Fruit fly (Drosophila melanogaster): Measurements from ENCODE around the gene CG10352.

The CG10352 gene

DNA sequence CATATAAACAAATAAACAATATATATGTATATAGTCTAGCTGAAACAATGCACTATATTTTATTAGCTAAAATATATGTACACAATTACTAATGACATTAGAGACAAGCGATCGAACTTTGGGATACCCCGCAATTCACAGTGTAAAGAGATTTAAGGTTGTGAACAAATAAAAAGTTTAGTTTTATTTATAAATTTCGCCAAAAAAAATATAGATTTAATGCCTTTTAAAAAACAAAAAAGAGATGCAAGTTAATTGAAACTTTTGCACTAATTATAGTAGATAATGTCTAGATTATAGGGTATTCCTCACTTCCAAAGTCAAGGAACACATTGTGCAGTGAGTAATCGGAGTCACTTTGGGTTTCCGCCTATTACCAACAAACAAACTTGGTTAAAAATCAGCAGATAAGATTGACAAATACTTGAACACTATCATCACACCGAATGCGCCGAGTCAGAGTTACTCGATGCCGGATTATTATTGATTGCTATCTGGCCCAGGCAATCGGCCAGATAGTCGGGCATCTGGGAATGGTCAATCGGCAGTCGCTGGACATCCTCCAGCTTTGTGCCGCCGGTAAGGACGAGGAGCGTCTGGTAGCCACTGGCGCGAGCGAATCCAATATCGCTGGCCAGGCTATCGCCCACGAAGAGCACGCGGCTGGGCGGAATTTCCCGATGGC, 1.7 kb downstream of the CG10352 start:
- TF ChIP-seq tio (GFP tag; optimal IDR thresholded peaks at IDR 0.05) (no peak), Atf6 (GFP tag; IDR thresholded peaks at IDR 0.05) (0 out of 2 replicates have a peak, but pooled peaks have one; percentile 6), lab (GFP tag; optimal IDR thresholded peaks at IDR 0.05) (no peak), Ets65A (GFP tag) (peak; percentile 69), hkb (optimal IDR thresholded peaks at IDR 0.05) (no peak), hkb (GFP tag; IDR thresholded peaks at IDR 0.05) (no peak), salm (tag; optimal IDR thresholded peaks at IDR 0.05) (no peak), mirr (GFP tag; optimal IDR thresholded peaks at IDR 0.05) (peak; percentile 30), Spps (tag; optimal IDR thresholded peaks at IDR 0.05) (no peak), abd-A (tag; optimal IDR thresholded peaks at IDR 0.05) (no peak), tna (GFP tag; IDR thresholded peaks at IDR 0.05; ENCODE audit: partially characterized antibody) (no peak), row (GFP tag; IDR thresholded peaks at IDR 0.05) (peak; percentile 73), grn (GFP tag; optimal IDR thresholded peaks at IDR 0.05) (peak; percentile 96), Kr (GFP tag; optimal IDR thresholded peaks at IDR 0.05) (no peak), CG9727 (GFP tag; optimal IDR thresholded peaks at IDR 0.05) (no peak), HLH4C (GFP tag; IDR thresholded peaks at IDR 0.05; ENCODE audit: partially characterized antibody) (no peak), exex (tag; optimal IDR thresholded peaks at IDR 0.05) (peak; percentile 64), sug (tag; optimal IDR thresholded peaks at IDR 0.05) (peak; percentile 38), D19B (GFP tag; optimal IDR thresholded peaks at IDR 0.05) (peak; percentile 95), CG10959 (GFP tag; IDR thresholded peaks at IDR 0.05) (no peak), pan (optimal IDR thresholded peaks at IDR 0.05) (no peak), pan (GFP tag; optimal IDR thresholded peaks at IDR 0.05 in 1 of 2, IDR thresholded peaks at IDR 0.05 in 1 of 2) (peak in 1 of 2 experiments; percentile 8), CG34224 (GFP tag; IDR thresholded peaks at IDR 0.05; ENCODE audit: partially characterized antibody) (no peak), Rx (GFP tag; IDR thresholded peaks at IDR 0.05) (no peak), CG8359 (GFP tag; optimal IDR thresholded peaks at IDR 0.05; ENCODE audit: borderline replicate concordance) (no peak)

DNA sequence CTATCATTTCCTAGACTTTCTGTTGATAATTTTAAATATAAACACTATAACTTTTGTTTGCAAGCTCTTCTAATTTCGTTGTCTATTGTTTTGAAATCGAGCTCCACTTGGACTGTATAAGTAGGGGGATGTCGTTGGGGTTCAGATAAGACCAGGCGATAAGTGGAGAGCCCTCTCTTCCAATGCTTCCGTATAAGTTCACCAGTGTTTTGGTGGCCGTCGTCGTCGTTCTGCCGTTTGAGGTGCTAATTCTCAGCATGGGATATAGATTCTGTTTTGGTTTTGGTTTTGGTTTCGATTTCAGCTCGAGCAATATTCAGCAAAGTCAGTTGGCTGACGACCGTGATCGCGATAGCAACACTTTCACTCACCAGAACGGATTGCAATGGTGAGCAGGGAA, 3.9 kb downstream of the CG10352 start, which contains the start of gene CG15739:
TSS of gene CG15739 (plus strand) at position 204 of the 400 bp plus-strand sequence.
- peak in 1 of 2 experiments; percentile 62 for TF ChIP-seq Eip74EF (GFP tag; optimal IDR thresholded peaks at IDR 0.05)
- peak; percentile 74 for TF ChIP-seq Med (GFP tag)
- peak; percentile 75 for TF ChIP-seq sug (tag; optimal IDR thresholded peaks at IDR 0.05)
- TF ChIP-seq CG34376 (GFP tag; optimal IDR thresholded peaks at IDR 0.05), result peak; percentile 89
- no peak for TF ChIP-seq gfzf (GFP tag; optimal IDR thresholded peaks at IDR 0.05)
- peak; percentile 73 for TF ChIP-seq grn (GFP tag; optimal IDR thresholded peaks at IDR 0.05)
- no peak for TF ChIP-seq tna (GFP tag; IDR thresholded peaks at IDR 0.05; ENCODE audit: partially characterized antibody)
- TF ChIP-seq Blimp-1 (GFP tag; optimal IDR thresholded peaks at IDR 0.05), result peak; percentile 49
- TF ChIP-seq Dref (GFP tag; IDR thresholded peaks at IDR 0.05), result 0 out of 2 replicates have a peak, but pooled peaks have one; percentile 7
- TF ChIP-seq D19B (GFP tag; optimal IDR thresholded peaks at IDR 0.05), result no peak
- no peak for TF ChIP-seq CG11247 (GFP tag; IDR thresholded peaks at IDR 0.05)

DNA sequence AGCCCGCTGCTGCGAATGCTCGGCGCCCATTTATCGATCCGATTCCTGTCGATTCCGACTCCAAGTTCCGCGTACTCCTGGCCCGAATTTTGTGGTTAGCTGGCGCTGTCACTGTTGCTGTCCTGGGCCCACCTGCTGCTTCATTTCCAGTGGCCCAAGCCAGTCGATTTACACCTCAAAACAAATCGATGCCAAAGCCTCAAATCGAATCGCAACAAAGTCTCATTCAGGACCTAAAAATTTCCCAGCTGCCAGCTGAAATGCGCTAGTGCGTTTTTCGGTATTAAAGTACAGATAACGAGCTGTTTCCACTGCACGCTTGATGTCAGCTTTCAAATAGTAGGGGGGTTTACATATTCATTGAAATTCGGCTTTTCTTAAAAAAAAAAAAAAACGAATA, 4.5 kb downstream of the CG10352 start, which contains the start of gene BORCS5:
TSS of gene BORCS5 (minus strand) at position 263 of the 400 bp plus-strand sequence.
- TF ChIP-seq slbo (GFP tag; IDR thresholded peaks at IDR 0.05) (peak; percentile 46), CG7357 (GFP tag; IDR thresholded peaks at IDR 0.05) (peak; percentile 90), az2 (GFP tag; optimal IDR thresholded peaks at IDR 0.05) (no peak), maf-S (GFP tag; optimal IDR thresholded peaks at IDR 0.05) (no peak), Sox102F (GFP tag; optimal IDR thresholded peaks at IDR 0.05) (no peak), trem (tag; optimal IDR thresholded peaks at IDR 0.05) (peak; percentile 2), sd (tag; optimal IDR thresholded peaks at IDR 0.05) (no peak), CG4424 (GFP tag; optimal IDR thresholded peaks at IDR 0.05) (no peak), pan (optimal IDR thresholded peaks at IDR 0.05) (no peak), pan (GFP tag; optimal IDR thresholded peaks at IDR 0.05 in 1 of 2, IDR thresholded peaks at IDR 0.05 in 1 of 2) (peak in 1 of 2 experiments; percentile 7), nerfin-2 (GFP tag; IDR thresholded peaks at IDR 0.05; ENCODE audit: partially characterized antibody) (no peak), bsh (GFP tag; optimal IDR thresholded peaks at IDR 0.05) (peak in 1 of 2 experiments; percentile 8), dati (GFP tag; IDR thresholded peaks at IDR 0.05) (no peak), ab (GFP tag; optimal IDR thresholded peaks at IDR 0.05) (no peak), HLH3B (GFP tag; IDR thresholded peaks at IDR 0.05) (no peak), grn (GFP tag; optimal IDR thresholded peaks at IDR 0.05) (no peak), Lhr (GFP tag; optimal IDR thresholded peaks at IDR 0.05) (peak; percentile 21), CG12236 (GFP tag; optimal IDR thresholded peaks at IDR 0.05) (no peak)

Data from whole organism, embryonic.